Worm (Caenorhabditis elegans) whole organism, young adult: ENCODE data around the gene ZK402.1.
A peak's percentile ranks its signal among the peaks of the same experiment; 100 is the strongest.

ENCODE experiments used
- B0019.2 ChIP-seq: fragments of 200-800 bp; sonication (Bioruptor generic); conservative IDR thresholded peaks from 2 replicates; pipeline ENCODE4 v1.3.6; 2022; ENCODE audit warnings: missing genetic modification reagents, missing genetic modification characterization, missing compliant biosample characterization
- Y67H2A.10 ChIP-seq: fragments of 200-800 bp; sonication (Bioruptor generic); conservative IDR thresholded peaks from 2 replicates; pipeline ENCODE4 v1.3.6; 2022; ENCODE audit warnings: missing genetic modification reagents, missing genetic modification characterization, missing compliant biosample characterization
- atf-7 ChIP-seq: sonication (generic microtip); optimal IDR thresholded peaks from 2 replicates; lab custom pipeline; 2017; ENCODE audit warnings: mild to moderate bottlenecking, missing genetic modification characterization, missing compliant biosample characterization
- ccch-3 ChIP-seq: fragments of 200-800 bp; sonication (Bioruptor generic); optimal IDR thresholded peaks from 2 replicates; lab custom pipeline; 2018; ENCODE audit warnings: mild to moderate bottlenecking, missing genetic modification characterization, missing compliant biosample characterization
- ceh-91 ChIP-seq: fragments of 200-800 bp; sonication (Bioruptor generic); IDR thresholded peaks from 2 replicates; pipeline ENCODE4 v1.3.6; 2022; ENCODE audit warnings: missing genetic modification reagents, missing genetic modification characterization, missing compliant biosample characterization
- ets-4 ChIP-seq: fragments of 200-800 bp; sonication (Bioruptor generic); optimal IDR thresholded peaks from 2 replicates; lab custom pipeline; 2018; ENCODE audit warnings: mild to moderate bottlenecking, missing genetic modification characterization, missing compliant biosample characterization
- lag-1 ChIP-seq: fragments of 200-800 bp; sonication (Bioruptor generic); IDR thresholded peaks from 2 replicates; pipeline ENCODE4 v1.3.6; 2022; ENCODE audit warnings: missing genetic modification reagents, missing genetic modification characterization, missing compliant biosample characterization
- madf-6 ChIP-seq: fragments of 200-800 bp; sonication (Bioruptor generic); IDR thresholded peaks from 2 replicates; pipeline ENCODE4 v1.3.6; 2022; ENCODE audit warnings: missing genetic modification reagents, missing genetic modification characterization, missing compliant biosample characterization
- mxl-1 ChIP-seq: sonication (generic microtip); optimal IDR thresholded peaks from 2 replicates; lab custom pipeline; 2016; ENCODE audit warnings: missing genetic modification characterization, missing compliant biosample characterization
- snpc-3.4 ChIP-seq: sonication (generic microtip); optimal IDR thresholded peaks from 2 replicates; lab custom pipeline; 2017; ENCODE audit warnings: missing genetic modification characterization, mild to moderate bottlenecking, missing compliant biosample characterization, antibody characterized with exemption, moderate library complexity, missing genotype, missing genetic modification reagents
- snpc-4 ChIP-seq, 5 experiments: fragments of 150-350 bp in 1 of 5; sonication (generic microtip) in 4 of 5; optimal IDR thresholded peaks; 2 replicates each; lab custom pipeline; 2014 to 2018; ENCODE audit warnings: missing genetic modification characterization in 5 of 5, missing biosample characterization in 3 of 5, antibody characterized with exemption in 2 of 5, mild to moderate bottlenecking in 2 of 5, missing compliant biosample characterization in 2 of 5, missing genotype in 2 of 5, moderate library complexity in 2 of 5, missing genetic modification reagents in 1 of 5
- tbp1 ChIP-seq: fragments of 200-800 bp; sonication (Bioruptor generic); optimal IDR thresholded peaks from 2 replicates; lab custom pipeline; 2018; ENCODE audit warnings: mild to moderate bottlenecking, missing genetic modification characterization, missing compliant biosample characterization
- unc-62 ChIP-seq: fragments of 150-350 bp; optimal IDR thresholded peaks from 2 replicates; lab custom pipeline; 2014; ENCODE audit warnings: missing biosample characterization, missing genetic modification reagents, missing genetic modification characterization
- ztf-26 ChIP-seq: sonication (generic microtip); optimal IDR thresholded peaks from 2 replicates; lab custom pipeline; 2017; ENCODE audit warnings: missing genetic modification characterization, missing compliant biosample characterization

DNA sequence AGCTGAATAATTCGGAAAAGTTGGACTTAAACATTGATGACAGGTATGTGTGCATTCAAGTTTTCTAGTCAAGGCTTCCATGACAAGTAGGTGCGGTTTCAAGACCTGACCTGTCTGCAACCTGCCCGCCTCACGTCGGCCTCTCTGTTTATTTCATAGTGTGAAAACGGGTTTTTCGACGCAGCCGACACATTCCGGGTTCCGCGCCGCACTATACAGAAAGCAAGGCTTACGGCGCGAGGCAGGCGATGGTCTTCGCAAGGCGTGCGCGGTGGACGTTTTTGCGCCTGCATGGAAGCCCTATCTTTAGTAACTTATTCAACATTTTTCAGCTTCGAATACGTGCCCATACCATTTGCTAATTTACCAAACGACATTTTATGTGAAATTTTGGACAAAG lies 31.6 kb upstream of the ZK402.1 start:
- TF ChIP-seq ceh-91 (no peak), lag-1 (GFP tag; lab: Robert Waterston, UW) (no peak), ets-4 (GFP tag; lab: Kevin White, UChicago) (no peak), atf-7 (tag; lab: Kevin White, UChicago) (no peak), snpc-3.4 (tag; lab: Kevin White, UChicago) (no peak), ztf-26 (no peak), tbp1 (GFP tag; lab: Kevin White, UChicago) (no peak), Y67H2A.10 (GFP tag; lab: Robert Waterston, UW) (no peak), mxl-1 (tag; lab: Kevin White, UChicago) (no peak), snpc-4 (GFP tag; optimal IDR thresholded peaks at IDR 0.05; lab: Kevin White, UChicago) (no peak), snpc-4 (tag; optimal IDR thresholded peaks at IDR 0.05; lab: Kevin White, UChicago) (peak in 2 of 4 experiments; percentile 83 to 89), ccch-3 (no peak), madf-6 (GFP tag; lab: Robert Waterston, UW) (no peak), unc-62 (GFP tag; lab: Kevin White, UChicago) (no peak), B0019.2 (GFP tag; lab: Robert Waterston, UW) (no peak)
